Fruit fly (Drosophila melanogaster) whole organism, embryonic: Measurements from ENCODE around the gene CG9628.
A peak's percentile ranks its signal among the peaks of the same experiment; 100 is the strongest.

Experiments used
- ATbp ChIP-seq: fragments of 200-800 bp; sonication (Bioruptor generic); optimal IDR thresholded peaks from 2 replicates; lab custom pipeline; 2017; ENCODE audit warnings: missing biosample characterization, mild to moderate bottlenecking, missing genetic modification characterization, missing genetic modification reagents
- Ada2b ChIP-seq: fragments of 200-800 bp; sonication (Bioruptor generic); IDR thresholded peaks from 2 replicates; pipeline ENCODE4 v1.3.6; 2022; ENCODE audit warnings: missing biosample characterization, missing genetic modification characterization
- Asciz ChIP-seq: fragments of 200-800 bp; sonication (Bioruptor generic); optimal IDR thresholded peaks from 2 replicates; lab custom pipeline; 2017; ENCODE audit warnings: missing biosample characterization, mild to moderate bottlenecking, missing genetic modification characterization, missing genetic modification reagents
- Atf6 ChIP-seq: fragments of 200-800 bp; sonication (Bioruptor generic); IDR thresholded peaks from 2 replicates; pipeline ENCODE4 v1.3.6; 2022; ENCODE audit warnings: missing biosample characterization, missing genetic modification characterization
- BEAF-32 ChIP-seq: fragments of 200-800 bp; sonication (Bioruptor generic); optimal IDR thresholded peaks from 3 replicates; lab custom pipeline; 2017; ENCODE audit warnings: missing biosample characterization, missing genetic modification characterization, mild to moderate bottlenecking, moderate library complexity, missing genetic modification reagents
- Blimp-1 ChIP-seq: fragments of 200-800 bp; sonication (Bioruptor generic); optimal IDR thresholded peaks from 3 replicates; lab custom pipeline; 2018; ENCODE audit warnings: missing biosample characterization, missing genetic modification characterization, mild to moderate bottlenecking, moderate library complexity, missing genetic modification reagents
- CG11093 ChIP-seq: fragments of 200-800 bp; sonication (Bioruptor generic); IDR thresholded peaks from 3 replicates; pipeline ENCODE4 v1.3.6; 2022; ENCODE audit warnings: missing biosample characterization, missing genetic modification characterization
- CG11696 ChIP-seq: fragments of 200-800 bp; sonication (Bioruptor generic); IDR thresholded peaks from 2 replicates; pipeline ENCODE4 v1.3.6; 2022; ENCODE audit warnings: missing biosample characterization, missing genetic modification characterization
- CG12104 ChIP-seq: fragments of 200-800 bp; sonication (Bioruptor generic); optimal IDR thresholded peaks from 3 replicates; lab custom pipeline; 2016; ENCODE audit warnings: missing biosample characterization, missing genetic modification characterization
- CG12744 ChIP-seq: fragments of 200-800 bp; sonication (Bioruptor generic); optimal IDR thresholded peaks from 2 replicates; lab custom pipeline; 2016; ENCODE audit warnings: missing biosample characterization, missing genetic modification characterization
- CG13894 ChIP-seq: fragments of 200-800 bp; sonication (Bioruptor generic); optimal IDR thresholded peaks from 3 replicates; lab custom pipeline; 2018; ENCODE audit warnings: missing biosample characterization, mild to moderate bottlenecking, missing genetic modification characterization, moderate library complexity
- CG14441 ChIP-seq: fragments of 200-800 bp; sonication (Bioruptor generic); IDR thresholded peaks from 2 replicates; pipeline ENCODE4 v1.3.6; 2022; ENCODE audit warnings: missing biosample characterization, missing genetic modification characterization
- CG15269 ChIP-seq: fragments of 200-800 bp; sonication (Bioruptor generic); optimal IDR thresholded peaks from 2 replicates; lab custom pipeline; 2018; ENCODE audit warnings: missing biosample characterization, mild to moderate bottlenecking, missing genetic modification characterization, moderate library complexity
- CG1529 ChIP-seq: fragments of 200-800 bp; sonication (Bioruptor generic); optimal IDR thresholded peaks from 3 replicates; lab custom pipeline; 2018; ENCODE audit warnings: missing biosample characterization, missing genetic modification characterization
- CG1602 ChIP-seq: fragments of 200-800 bp; sonication (Bioruptor generic); optimal IDR thresholded peaks from 3 replicates; lab custom pipeline; 2016; ENCODE audit warnings: missing biosample characterization, missing genetic modification characterization
- CG2120 ChIP-seq: fragments of 200-800 bp; sonication (Bioruptor generic); optimal IDR thresholded peaks from 3 replicates; lab custom pipeline; 2016; ENCODE audit warnings: missing biosample characterization, missing genetic modification characterization
- CG31388 ChIP-seq: fragments of 200-800 bp; sonication (Bioruptor generic); optimal IDR thresholded peaks from 2 replicates; lab custom pipeline; 2016; ENCODE audit warnings: missing biosample characterization, missing genetic modification characterization
- CG8478 ChIP-seq: fragments of >200 bp; optimal IDR thresholded peaks from 2 replicates; lab custom pipeline; 2018
- CG9609 ChIP-seq: fragments of 200-800 bp; sonication (Bioruptor generic); optimal IDR thresholded peaks from 3 replicates; lab custom pipeline; 2016; ENCODE audit warnings: missing biosample characterization, missing genetic modification characterization
- CG9727 ChIP-seq: fragments of 200-800 bp; sonication (Bioruptor generic); optimal IDR thresholded peaks from 3 replicates; lab custom pipeline; 2017; ENCODE audit warnings: missing biosample characterization, mild to moderate bottlenecking, missing genetic modification characterization
- CG9876 ChIP-seq: fragments of 200-800 bp; sonication (Bioruptor generic); optimal IDR thresholded peaks from 2 replicates; lab custom pipeline; 2016; ENCODE audit warnings: missing biosample characterization, missing genetic modification characterization
- Deaf1 ChIP-seq: fragments of 200-800 bp; optimal IDR thresholded peaks from 3 replicates; lab custom pipeline; 2019; ENCODE audit warnings: missing biosample characterization, mild to moderate bottlenecking, missing genetic modification characterization, moderate library complexity
- Dp ChIP-seq: fragments of 200-800 bp; sonication (Bioruptor generic); optimal IDR thresholded peaks from 2 replicates; lab custom pipeline; 2018; ENCODE audit warnings: missing biosample characterization, mild to moderate bottlenecking, missing genetic modification characterization, moderate library complexity
- E2f1 ChIP-seq: fragments of 200-800 bp; sonication (Bioruptor generic); IDR thresholded peaks from 2 replicates; pipeline ENCODE4 v1.3.6; 2022; ENCODE audit warnings: missing biosample characterization, missing genetic modification characterization
- HLH3B ChIP-seq: fragments of 200-800 bp; sonication (Bioruptor generic); IDR thresholded peaks from 2 replicates; pipeline ENCODE4 v1.3.6; 2022; ENCODE audit warnings: missing biosample characterization, missing genetic modification characterization
- Mes4 ChIP-seq: fragments of 200-800 bp; sonication (Bioruptor generic); optimal IDR thresholded peaks from 2 replicates; lab custom pipeline; 2016; ENCODE audit warnings: missing biosample characterization, missing genetic modification characterization
- Mrtf ChIP-seq: fragments of 200-800 bp; sonication (Bioruptor generic); IDR thresholded peaks from 3 replicates; pipeline ENCODE4 v1.3.6; 2022; ENCODE audit warnings: missing biosample characterization, missing genetic modification characterization
- NK7.1 ChIP-seq: fragments of 200-800 bp; sonication (Bioruptor generic); optimal IDR thresholded peaks from 3 replicates; lab custom pipeline; 2016; ENCODE audit warnings: missing biosample characterization, missing genetic modification characterization
- Nf-YA ChIP-seq: fragments of 200-800 bp; sonication (Bioruptor generic); IDR thresholded peaks from 2 replicates; pipeline ENCODE4 v1.3.6; 2022; ENCODE audit warnings: missing biosample characterization, missing genetic modification characterization
- Scr ChIP-seq: fragments of 200-800 bp; sonication (Bioruptor generic); IDR thresholded peaks from 2 replicates; pipeline ENCODE4 v1.3.6; 2022; ENCODE audit warnings: missing biosample characterization, missing genetic modification characterization; ENCODE audit not compliant: partially characterized antibody
- Side ChIP-seq: fragments of 200-800 bp; sonication (Bioruptor generic); optimal IDR thresholded peaks from 2 replicates; lab custom pipeline; 2016; ENCODE audit warnings: missing biosample characterization, missing genetic modification characterization
- Six4 ChIP-seq: fragments of 200-800 bp; sonication (Bioruptor generic); optimal IDR thresholded peaks from 2 replicates; lab custom pipeline; 2016; ENCODE audit warnings: missing biosample characterization, missing genetic modification characterization
- cg ChIP-seq: fragments of 200-800 bp; sonication (Bioruptor generic); optimal IDR thresholded peaks from 3 replicates; lab custom pipeline; 2019; ENCODE audit warnings: missing biosample characterization, mild to moderate bottlenecking, missing genetic modification characterization, moderate library complexity
- da ChIP-seq: fragments of 200-800 bp; sonication (Bioruptor generic); optimal IDR thresholded peaks from 2 replicates; lab custom pipeline; 2016; ENCODE audit warnings: missing biosample characterization, missing genetic modification characterization
- en ChIP-seq: fragments of 200-800 bp; sonication (Bioruptor generic); optimal IDR thresholded peaks from 2 replicates; lab custom pipeline; 2016; ENCODE audit warnings: missing biosample characterization, missing genetic modification characterization
- gem ChIP-seq: fragments of 200-800 bp; sonication (Bioruptor generic); optimal IDR thresholded peaks from 2 replicates; lab custom pipeline; 2019; ENCODE audit warnings: missing biosample characterization, mild to moderate bottlenecking, missing genetic modification characterization, moderate library complexity
- gfzf ChIP-seq: fragments of 200-800 bp; sonication (Bioruptor generic); optimal IDR thresholded peaks from 2 replicates; lab custom pipeline; 2016; ENCODE audit warnings: missing biosample characterization, mild to moderate bottlenecking, missing genetic modification characterization, moderate library complexity
- ham ChIP-seq: fragments of 200-800 bp; sonication (Bioruptor generic); IDR thresholded peaks from 2 replicates; pipeline ENCODE4 v1.3.6; 2022; ENCODE audit warnings: missing biosample characterization, missing genetic modification characterization
- kay ChIP-seq: fragments of 200-800 bp; sonication (Bioruptor generic); optimal IDR thresholded peaks from 2 replicates; lab custom pipeline; 2016; ENCODE audit warnings: missing biosample characterization, missing genetic modification characterization
- klu ChIP-seq: fragments of 200-800 bp; sonication (Bioruptor generic); IDR thresholded peaks from 2 replicates; pipeline ENCODE4 v1.3.6; 2022; ENCODE audit warnings: missing biosample characterization, missing genetic modification characterization
- lov ChIP-seq, 2 experiments: fragments of 200-800 bp in 1 of 2; fragments of >200 bp in 1 of 2; sonication (Bioruptor generic) in 1 of 2; IDR thresholded peaks in 1 of 2; optimal IDR thresholded peaks in 1 of 2; 2 replicates in 1 of 2; 3 replicates in 1 of 2; pipeline versions ENCODE4 v1.3.6 to Lab custom; 2017 to 2022; ENCODE audit warnings: missing biosample characterization in 1 of 2, missing genetic modification characterization in 1 of 2
- phol ChIP-seq: fragments of 200-800 bp; sonication (Bioruptor generic); optimal IDR thresholded peaks from 3 replicates; lab custom pipeline; 2018; ENCODE audit warnings: missing biosample characterization, mild to moderate bottlenecking, missing genetic modification characterization, moderate library complexity
- pros ChIP-seq: fragments of 200-800 bp; sonication (Bioruptor generic); optimal IDR thresholded peaks from 3 replicates; lab custom pipeline; 2019; ENCODE audit warnings: missing biosample characterization, mild to moderate bottlenecking, missing genetic modification characterization, moderate library complexity
- sc ChIP-seq, 3 experiments: fragments of >200 bp in 2 of 3; fragments of 200-800 bp in 1 of 3; sonication (Bioruptor generic) in 1 of 3; optimal IDR thresholded peaks; 2 replicates in 2 of 3; 3 replicates in 1 of 3; lab custom pipeline; 2017; ENCODE audit warnings: mild to moderate bottlenecking in 1 of 3, missing biosample characterization in 1 of 3, missing genetic modification characterization in 1 of 3, missing genetic modification reagents in 1 of 3
- scrt ChIP-seq: fragments of 200-800 bp; sonication (Bioruptor generic); optimal IDR thresholded peaks from 2 replicates; lab custom pipeline; 2018; ENCODE audit warnings: missing biosample characterization, mild to moderate bottlenecking, missing genetic modification characterization, moderate library complexity
- seq ChIP-seq: fragments of 200-800 bp; sonication (Bioruptor generic); IDR thresholded peaks from 2 replicates; pipeline ENCODE4 v1.3.6; 2022; ENCODE audit warnings: missing biosample characterization, missing genetic modification characterization
- slbo ChIP-seq: fragments of 200-800 bp; sonication (Bioruptor generic); IDR thresholded peaks from 2 replicates; pipeline ENCODE4 v1.3.6; 2022; ENCODE audit warnings: missing biosample characterization, missing genetic modification characterization
- vfl ChIP-seq: fragments of 200-800 bp; sonication (Bioruptor generic); optimal IDR thresholded peaks from 2 replicates; lab custom pipeline; 2016; ENCODE audit warnings: missing biosample characterization, missing genetic modification characterization
- vvl ChIP-seq: fragments of 200-800 bp; sonication (Bioruptor generic); IDR thresholded peaks from 2 replicates; pipeline ENCODE4 v1.3.6; 2022; ENCODE audit warnings: missing biosample characterization, missing genetic modification characterization
- wek ChIP-seq: fragments of 200-800 bp; sonication (Bioruptor generic); optimal IDR thresholded peaks from 3 replicates; lab custom pipeline; 2018; ENCODE audit warnings: missing biosample characterization, mild to moderate bottlenecking, missing genetic modification characterization, moderate library complexity
- zfh1 ChIP-seq: fragments of 200-800 bp; sonication (Bioruptor generic); IDR thresholded peaks from 3 replicates; pipeline ENCODE4 v1.3.6; 2022; ENCODE audit warnings: missing biosample characterization, missing genetic modification characterization

Gene CG9628

DNA sequence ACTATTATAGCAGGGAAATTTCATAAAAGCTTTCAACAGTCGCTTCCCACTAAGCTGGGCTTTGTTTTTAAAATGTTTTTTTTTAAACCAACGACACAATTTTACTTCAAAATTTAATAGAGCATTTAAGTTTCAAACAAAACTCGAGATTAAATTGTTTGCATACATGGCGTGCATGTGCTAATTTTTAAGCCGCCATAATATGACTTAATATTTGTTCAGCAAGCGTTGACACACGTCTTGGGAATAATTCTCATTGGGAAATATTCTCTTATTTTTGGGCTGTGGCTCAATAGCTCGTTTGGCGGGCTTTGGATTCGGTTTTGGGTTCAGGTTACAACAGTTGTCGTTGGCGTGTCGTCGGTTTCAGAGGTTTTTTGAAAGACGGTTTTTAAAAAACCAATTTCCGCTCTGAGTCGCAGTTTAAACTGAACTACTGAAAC is at the start of gene CG9628 (continued):
- peak; percentile 52; the same call in 1 of the 2 replicates for TF ChIP-seq HLH3B (GFP tag; lab: Robert Waterston, UW)
- no peak for TF ChIP-seq lov (optimal IDR thresholded peaks at IDR 0.05; lab: Kevin White, UChicago)
- 0 out of 3 replicates have a peak, but pooled peaks have one; percentile 7 for TF ChIP-seq lov (GFP tag; IDR thresholded peaks at IDR 0.05; lab: Robert Waterston, UW)
- TF ChIP-seq Mes4 (GFP tag; lab: Kevin White, UChicago), result no peak
- peak; percentile 47 for TF ChIP-seq ATbp (GFP tag; lab: Kevin White, UChicago)
- TF ChIP-seq kay (GFP tag; lab: Kevin White, UChicago), result no peak
- TF ChIP-seq BEAF-32, result no peak
- TF ChIP-seq klu, result no peak
- TF ChIP-seq Dp (GFP tag; lab: Kevin White, UChicago), result peak; percentile 6
- TF ChIP-seq gem (tag; lab: Kevin White, UChicago), result peak; percentile 34
- peak; percentile 3 for TF ChIP-seq pros (GFP tag; lab: Kevin White, UChicago)
- TF ChIP-seq CG2120 (GFP tag; lab: Kevin White, UChicago), result peak; percentile 32
- TF ChIP-seq Asciz (GFP tag; lab: Kevin White, UChicago), result peak; percentile 59
- TF ChIP-seq CG11696 (GFP tag; lab: Robert Waterston, UW), result no peak
- peak; percentile 6; the same call in 2 of the 3 replicates for TF ChIP-seq zfh1
- no peak for TF ChIP-seq CG12744 (GFP tag; lab: Kevin White, UChicago)
- peak; percentile 2 for TF ChIP-seq gfzf (GFP tag; lab: Kevin White, UChicago)
- no peak for TF ChIP-seq CG11093 (GFP tag; lab: Robert Waterston, UW)
- TF ChIP-seq CG9876 (GFP tag; lab: Kevin White, UChicago), result no peak
- TF ChIP-seq cg (GFP tag; lab: Kevin White, UChicago), result no peak
- no peak for TF ChIP-seq Side (GFP tag; lab: Kevin White, UChicago)
- TF ChIP-seq vvl (GFP tag; lab: Robert Waterston, UW), result peak; percentile 55
- TF ChIP-seq Nf-YA (GFP tag; lab: Robert Waterston, UW), result no peak
- TF ChIP-seq Ada2b (GFP tag; lab: Robert Waterston, UW), result peak; percentile 43
- TF ChIP-seq CG8478 (lab: Kevin White, UChicago), result no peak
- no peak for TF ChIP-seq CG1602 (GFP tag; lab: Kevin White, UChicago)
- TF ChIP-seq E2f1 (GFP tag; lab: Robert Waterston, UW), result 0 out of 2 replicates have a peak, but pooled peaks have one; percentile 7
- peak; percentile 60 for TF ChIP-seq slbo (GFP tag; lab: Robert Waterston, UW)
- no peak for TF ChIP-seq Scr (GFP tag; lab: Robert Waterston, UW)
- TF ChIP-seq CG31388, result no peak
- peak; percentile 21 for TF ChIP-seq phol (tag; lab: Kevin White, UChicago)
- TF ChIP-seq Deaf1 (tag; lab: Kevin White, UChicago), result peak; percentile 68
- peak; percentile 1 for TF ChIP-seq CG9727 (GFP tag; lab: Kevin White, UChicago)
- peak; percentile 70 for TF ChIP-seq CG14441 (GFP tag; lab: Robert Waterston, UW)
- TF ChIP-seq ham, result no peak
- no peak for TF ChIP-seq vfl
- TF ChIP-seq Mrtf (GFP tag; lab: Robert Waterston, UW), result no peak
- peak; percentile 52 for TF ChIP-seq CG15269 (tag; lab: Kevin White, UChicago)
- peak; percentile 39 for TF ChIP-seq Blimp-1 (GFP tag; lab: Kevin White, UChicago)
- TF ChIP-seq CG1529 (GFP tag; lab: Kevin White, UChicago), result no peak
- TF ChIP-seq CG13894 (tag; lab: Kevin White, UChicago), result peak; percentile 33
- no peak for TF ChIP-seq sc (optimal IDR thresholded peaks at IDR 0.05; lab: Kevin White, UChicago)
- TF ChIP-seq sc (GFP tag; optimal IDR thresholded peaks at IDR 0.05; lab: Kevin White, UChicago), result no peak
- peak; percentile 22 for TF ChIP-seq Six4 (GFP tag; lab: Kevin White, UChicago)
- TF ChIP-seq CG12104 (GFP tag; lab: Kevin White, UChicago), result no peak
- TF ChIP-seq NK7.1 (GFP tag; lab: Kevin White, UChicago), result peak; percentile 42
- TF ChIP-seq seq (GFP tag; lab: Robert Waterston, UW), result no peak
- TF ChIP-seq scrt (GFP tag; lab: Kevin White, UChicago), result peak; percentile 34
- no peak for TF ChIP-seq CG9609 (GFP tag; lab: Kevin White, UChicago)
- no peak for TF ChIP-seq en (GFP tag; lab: Kevin White, UChicago)
- peak; percentile 52; the same call in 1 of the 2 replicates for TF ChIP-seq Atf6
- no peak for TF ChIP-seq da (GFP tag; lab: Kevin White, UChicago)
- TF ChIP-seq wek (GFP tag; lab: Kevin White, UChicago), result no peak
